Worm (Caenorhabditis elegans) whole organism, L4 larva: Measurements from ENCODE around the gene hdl-1.

Experiments used
- F44E2.7 ChIP-seq: fragments of 200-800 bp; sonication (Bioruptor generic); IDR thresholded peaks from 2 replicates; pipeline ENCODE4 v2.1.2; 2022; ENCODE audit warnings: missing genetic modification characterization, missing compliant biosample characterization
- F49E8.2 ChIP-seq: sonication (generic microtip); optimal IDR thresholded peaks from 2 replicates; lab custom pipeline; 2016; ENCODE audit warnings: missing compliant biosample characterization, mild to moderate bottlenecking, missing genetic modification characterization, borderline replicate concordance
- T20F7.1 ChIP-seq: fragments of 200-800 bp; sonication (Bioruptor generic); optimal IDR thresholded peaks from 2 replicates; lab custom pipeline; 2018; ENCODE audit warnings: mild to moderate bottlenecking, missing genetic modification characterization, missing compliant biosample characterization
- T26A8.4 ChIP-seq: fragments of 200-800 bp; sonication (Bioruptor generic); IDR thresholded peaks from 2 replicates; pipeline ENCODE4 v1.3.6; 2022; ENCODE audit warnings: missing genetic modification characterization, missing compliant biosample characterization
- Y105C5A.15 ChIP-seq: fragments of 200-800 bp; sonication (Bioruptor generic); IDR thresholded peaks from 2 replicates; pipeline ENCODE4 v1.3.6; 2022; ENCODE audit warnings: missing genetic modification characterization, missing compliant biosample characterization
- Y48G9A.11 ChIP-seq: fragments of 200-800 bp; sonication (Bioruptor generic); IDR thresholded peaks from 2 replicates; pipeline ENCODE4 v1.3.6; 2022; ENCODE audit warnings: missing genetic modification reagents, missing genetic modification characterization, missing compliant biosample characterization
- Y75B8A.6 ChIP-seq: fragments of 200-800 bp; sonication (Bioruptor generic); IDR thresholded peaks from 2 replicates; pipeline ENCODE4 v1.3.6; 2022; ENCODE audit warnings: missing genetic modification reagents, missing genetic modification characterization, missing compliant biosample characterization
- ZK337.2 ChIP-seq: fragments of 200-800 bp; sonication (Bioruptor generic); IDR thresholded peaks from 2 replicates; pipeline ENCODE4 v1.3.6; 2022; ENCODE audit warnings: missing genetic modification reagents, missing genetic modification characterization, missing compliant biosample characterization
- ZK546.5 ChIP-seq, 2 experiments: sonication (generic microtip); optimal IDR thresholded peaks; 2 replicates each; lab custom pipeline; 2017; ENCODE audit warnings: missing biosample characterization in 2 of 2, missing genetic modification characterization in 2 of 2
- aly-2 ChIP-seq: sonication (generic microtip); optimal IDR thresholded peaks from 2 replicates; lab custom pipeline; 2018; ENCODE audit warnings: missing biosample characterization, missing genetic modification characterization
- ama-1 ChIP-seq: fragments of 150-350 bp; optimal IDR thresholded peaks from 2 replicates; lab custom pipeline; 2014; ENCODE audit warnings: inconsistent platforms, mixed read lengths
- arid-1 ChIP-seq: fragments of 200-800 bp; sonication (Bioruptor generic); conservative IDR thresholded peaks from 2 replicates; pipeline ENCODE4 v1.3.6; 2022; ENCODE audit warnings: missing genetic modification reagents, missing genetic modification characterization, missing compliant biosample characterization
- ceh-20 ChIP-seq: fragments of 200-800 bp; sonication (Bioruptor generic); IDR thresholded peaks from 2 replicates; pipeline ENCODE4 v1.3.6; 2022; ENCODE audit warnings: missing genetic modification reagents, missing genetic modification characterization, missing compliant biosample characterization
- ceh-32 ChIP-seq: sonication (generic microtip); optimal IDR thresholded peaks from 2 replicates; lab custom pipeline; 2016; ENCODE audit warnings: mild to moderate bottlenecking, missing genetic modification characterization, missing compliant biosample characterization; ENCODE audit not compliant: poor library complexity
- ceh-44 ChIP-seq: fragments of 200-800 bp; sonication (Bioruptor generic); IDR thresholded peaks from 2 replicates; pipeline ENCODE4 v1.3.6; 2022; ENCODE audit warnings: missing genetic modification reagents, missing genetic modification characterization, missing compliant biosample characterization
- ctbp-1 ChIP-seq: fragments of 200-800 bp; sonication (Bioruptor generic); IDR thresholded peaks from 2 replicates; pipeline ENCODE4 v1.3.6; 2022; ENCODE audit warnings: missing genetic modification reagents, missing genetic modification characterization, missing compliant biosample characterization
- daf-12 ChIP-seq: fragments of 150-350 bp; optimal IDR thresholded peaks from 2 replicates; lab custom pipeline; 2014; ENCODE audit warnings: missing biosample characterization, missing genetic modification reagents, missing genetic modification characterization
- daf-16 ChIP-seq, 3 experiments: sonication (generic microtip); optimal IDR thresholded peaks; 2 replicates each; lab custom pipeline; 2016 to 2017; ENCODE audit warnings: missing genetic modification characterization in 3 of 3, missing genetic modification reagents in 3 of 3, mild to moderate bottlenecking in 2 of 3, missing compliant biosample characterization in 2 of 3, missing biosample characterization in 1 of 3, moderate library complexity in 1 of 3
- daf-8 ChIP-seq: fragments of 200-800 bp; sonication (Bioruptor generic); IDR thresholded peaks from 2 replicates; pipeline ENCODE4 v1.3.6; 2022; ENCODE audit warnings: missing genetic modification characterization, missing compliant biosample characterization
- dmd-6 ChIP-seq: fragments of 200-800 bp; sonication (Bioruptor generic); IDR thresholded peaks from 2 replicates; pipeline ENCODE4 v1.3.6; 2022; ENCODE audit warnings: missing genetic modification reagents, missing genetic modification characterization, missing compliant biosample characterization
- dmd-9 ChIP-seq: fragments of 200-800 bp; sonication (Bioruptor generic); IDR thresholded peaks from 2 replicates; pipeline ENCODE4 v1.3.6; 2022; ENCODE audit warnings: missing genetic modification reagents, missing genetic modification characterization, missing compliant biosample characterization
- dpl-1 ChIP-seq: fragments of 150-350 bp; optimal IDR thresholded peaks from 2 replicates; lab custom pipeline; 2014; ENCODE audit warnings: missing biosample characterization, missing genetic modification reagents, missing genetic modification characterization
- dve-1 ChIP-seq: sonication (generic microtip); optimal IDR thresholded peaks from 2 replicates; lab custom pipeline; 2017; ENCODE audit warnings: antibody characterized with exemption, mild to moderate bottlenecking, missing genetic modification characterization, missing compliant biosample characterization; ENCODE audit not compliant: insufficient read depth
- fos-1 ChIP-seq: fragments of 150-350 bp; optimal IDR thresholded peaks from 2 replicates; lab custom pipeline; 2014; ENCODE audit warnings: missing biosample characterization, missing genetic modification characterization
- gei-8 ChIP-seq: fragments of 200-800 bp; sonication (Bioruptor generic); optimal IDR thresholded peaks from 2 replicates; lab custom pipeline; 2018; ENCODE audit warnings: mild to moderate bottlenecking, missing genetic modification characterization, missing compliant biosample characterization
- hif-1 ChIP-seq, 2 experiments: sonication (generic microtip); optimal IDR thresholded peaks; 2 replicates each; lab custom pipeline; 2016 to 2017; ENCODE audit warnings: missing compliant biosample characterization in 2 of 2, missing genetic modification characterization in 2 of 2, missing genetic modification reagents in 2 of 2, missing genotype in 2 of 2, mild to moderate bottlenecking in 1 of 2
- hlh-30 ChIP-seq: sonication (generic microtip); optimal IDR thresholded peaks from 2 replicates; lab custom pipeline; 2017; ENCODE audit warnings: antibody characterized with exemption, mild to moderate bottlenecking, missing genetic modification characterization, missing compliant biosample characterization; ENCODE audit not compliant: insufficient read depth
- lin-15B ChIP-seq: fragments of 150-350 bp; sonication (generic microtip); optimal IDR thresholded peaks from 3 replicates; lab custom pipeline; 2014; ENCODE audit warnings: missing biosample characterization, missing genetic modification characterization
- lin-29 ChIP-seq: fragments of 200-800 bp; sonication (Bioruptor generic); IDR thresholded peaks from 2 replicates; pipeline ENCODE4 v1.3.6; 2022; ENCODE audit warnings: missing genetic modification reagents, missing genetic modification characterization, missing compliant biosample characterization
- lin-38 ChIP-seq: fragments of 200-800 bp; sonication (Bioruptor generic); IDR thresholded peaks from 2 replicates; pipeline ENCODE4 v1.3.6; 2022; ENCODE audit warnings: missing genetic modification reagents, missing genetic modification characterization, missing compliant biosample characterization
- lsy-2 ChIP-seq, 2 experiments: fragments of 150-350 bp in 1 of 2; sonication (generic microtip) in 1 of 2; optimal IDR thresholded peaks; 2 replicates each; lab custom pipeline; 2014 to 2017; ENCODE audit warnings: missing biosample characterization in 2 of 2, missing genetic modification characterization in 2 of 2
- madf-9 ChIP-seq: fragments of 200-800 bp; sonication (Bioruptor generic); conservative IDR thresholded peaks from 2 replicates; pipeline ENCODE4 v1.3.6; 2022; ENCODE audit warnings: missing genetic modification reagents, missing genetic modification characterization, missing compliant biosample characterization
- mes-2 ChIP-seq: sonication (generic microtip); optimal IDR thresholded peaks from 2 replicates; lab custom pipeline; 2016; ENCODE audit warnings: missing genotype, mild to moderate bottlenecking, missing genetic modification characterization, missing compliant biosample characterization; ENCODE audit not compliant: poor library complexity, severe bottlenecking
- mxl-2 ChIP-seq: fragments of 200-800 bp; sonication (Bioruptor generic); conservative IDR thresholded peaks from 2 replicates; pipeline ENCODE4 v1.3.6; 2022; ENCODE audit warnings: missing genetic modification reagents, missing genetic modification characterization, missing compliant biosample characterization
- mxl-3 ChIP-seq: fragments of 200-800 bp; sonication (Bioruptor generic); optimal IDR thresholded peaks from 2 replicates; lab custom pipeline; 2018; ENCODE audit warnings: mild to moderate bottlenecking, missing genetic modification characterization, missing compliant biosample characterization
- nhr-102 ChIP-seq: sonication (generic microtip); optimal IDR thresholded peaks from 2 replicates; lab custom pipeline; 2016; ENCODE audit warnings: mild to moderate bottlenecking, missing genetic modification characterization, moderate library complexity, missing compliant biosample characterization
- nhr-48 ChIP-seq: sonication (generic microtip); optimal IDR thresholded peaks from 2 replicates; lab custom pipeline; 2016; ENCODE audit warnings: mild to moderate bottlenecking, missing genetic modification characterization, missing compliant biosample characterization
- nhr-6 ChIP-seq: fragments of 150-350 bp; optimal IDR thresholded peaks from 2 replicates; lab custom pipeline; 2014; ENCODE audit warnings: missing biosample characterization, missing genetic modification characterization
- nhr-76 ChIP-seq: fragments of 150-350 bp; optimal IDR thresholded peaks from 2 replicates; lab custom pipeline; 2014; ENCODE audit warnings: missing biosample characterization, missing genetic modification characterization
- php-3 ChIP-seq: fragments of 200-800 bp; sonication (Bioruptor generic); IDR thresholded peaks from 2 replicates; pipeline ENCODE4 v1.3.6; 2022; ENCODE audit warnings: missing genetic modification reagents, missing genetic modification characterization, missing compliant biosample characterization
- rbr-2 ChIP-seq: sonication (generic microtip); optimal IDR thresholded peaks from 2 replicates; lab custom pipeline; 2016; ENCODE audit warnings: missing genotype, missing genetic modification characterization, missing compliant biosample characterization
- set-16 ChIP-seq: fragments of 200-800 bp; sonication (Bioruptor generic); IDR thresholded peaks from 2 replicates; pipeline ENCODE4 v1.3.6; 2022; ENCODE audit warnings: missing genetic modification reagents, missing genetic modification characterization, missing compliant biosample characterization
- skn-1 ChIP-seq: fragments of 150-350 bp; optimal IDR thresholded peaks from 2 replicates; lab custom pipeline; 2014; ENCODE audit warnings: missing biosample characterization, missing genetic modification characterization
- snpc-1.2 ChIP-seq: fragments of 200-800 bp; sonication (Bioruptor generic); IDR thresholded peaks from 2 replicates; pipeline ENCODE4 v1.3.6; 2022; ENCODE audit warnings: missing genetic modification reagents, missing genetic modification characterization, missing compliant biosample characterization
- snpc-4 ChIP-seq: fragments of 150-350 bp; optimal IDR thresholded peaks from 2 replicates; lab custom pipeline; 2014; ENCODE audit warnings: missing biosample characterization, missing genetic modification characterization
- unc-39 ChIP-seq: sonication (generic microtip); optimal IDR thresholded peaks from 2 replicates; lab custom pipeline; 2017; ENCODE audit warnings: missing biosample characterization, missing genetic modification characterization
- zfp-2 ChIP-seq: sonication (generic microtip); optimal IDR thresholded peaks from 2 replicates; lab custom pipeline; 2016; ENCODE audit warnings: mild to moderate bottlenecking, missing genetic modification characterization, missing compliant biosample characterization
- zfp-3 ChIP-seq: fragments of 200-800 bp; sonication (Bioruptor generic); conservative IDR thresholded peaks from 2 replicates; pipeline ENCODE4 v1.3.6; 2022; ENCODE audit warnings: missing genetic modification reagents, missing genetic modification characterization, missing compliant biosample characterization
- zip-11 ChIP-seq: fragments of 200-800 bp; sonication (Bioruptor generic); IDR thresholded peaks from 2 replicates; pipeline ENCODE4 v1.3.6; 2022; ENCODE audit warnings: missing genetic modification characterization, missing compliant biosample characterization
- ztf-7 ChIP-seq: fragments of 150-350 bp; optimal IDR thresholded peaks from 2 replicates; lab custom pipeline; 2014; ENCODE audit warnings: missing biosample characterization, missing genetic modification characterization

The hdl-1 gene

DNA sequence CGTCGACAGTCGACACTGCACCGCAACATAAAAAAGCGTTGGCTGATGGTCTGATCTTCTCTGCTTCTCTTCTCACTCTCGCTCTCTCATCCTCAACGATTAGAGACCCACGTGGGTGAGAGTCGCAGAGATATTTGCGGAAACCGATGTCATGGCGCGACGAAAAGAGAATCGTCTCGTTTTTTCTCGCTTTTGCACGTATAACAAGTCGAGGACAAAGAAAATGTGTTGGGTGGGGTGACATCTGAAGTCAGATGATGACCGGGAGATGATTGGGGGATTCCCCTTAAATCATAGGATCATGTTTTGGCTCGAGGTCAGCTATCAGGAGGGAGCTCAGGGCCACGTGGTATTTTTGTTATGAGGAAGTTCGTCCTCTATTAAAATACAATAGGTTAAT is 6.8 kb upstream of the hdl-1 start (continued):
- TF ChIP-seq F49E8.2 (tag; lab: Kevin White, UChicago) (no peak), zfp-3 (GFP tag; lab: Robert Waterston, UW) (peak; percentile 51; the same call in 1 of the 2 replicates), rbr-2 (tag; lab: Kevin White, UChicago) (peak; percentile 59), ama-1 (no peak), nhr-6 (peak; percentile 49), ZK337.2 (GFP tag; lab: Robert Waterston, UW) (no peak), zfp-2 (peak; percentile 14), snpc-4 (tag; lab: Kevin White, UChicago) (no peak), Y48G9A.11 (GFP tag; lab: Robert Waterston, UW) (no peak), ceh-32 (tag; lab: Kevin White, UChicago) (no peak), T26A8.4 (peak; percentile 60; the same call in 1 of the 2 replicates), set-16 (GFP tag; lab: Robert Waterston, UW) (peak; percentile 80), nhr-48 (tag; lab: Kevin White, UChicago) (peak; percentile 97), Y75B8A.6 (GFP tag; lab: Robert Waterston, UW) (no peak), dmd-6 (peak; percentile 99), dmd-9 (GFP tag; lab: Robert Waterston, UW) (no peak), nhr-76 (tag; lab: Kevin White, UChicago) (peak; percentile 54), daf-8 (no peak), T20F7.1 (GFP tag; lab: Kevin White, UChicago) (peak; percentile 76), ceh-44 (no peak), daf-16 (GFP tag; optimal IDR thresholded peaks at IDR 0.05; lab: Kevin White, UChicago) (no peak), daf-16 (tag; optimal IDR thresholded peaks at IDR 0.05; lab: Kevin White, UChicago) (peak; percentile 71), ZK546.5 (tag; optimal IDR thresholded peaks at IDR 0.05; lab: Kevin White, UChicago) (no peak), lin-38 (GFP tag; lab: Robert Waterston, UW) (peak; percentile 40), zip-11 (no peak), mxl-2 (GFP tag; lab: Robert Waterston, UW) (peak; percentile 90), nhr-102 (tag; lab: Kevin White, UChicago) (peak; percentile 80), daf-12 (tag; lab: Kevin White, UChicago) (no peak), arid-1 (GFP tag; lab: Robert Waterston, UW) (0 out of 2 replicates have a peak, but pooled peaks have one; percentile 24), madf-9 (GFP tag; lab: Robert Waterston, UW) (peak; percentile 45; the same call in 1 of the 2 replicates), skn-1 (tag; lab: Kevin White, UChicago) (no peak), fos-1 (tag; lab: Kevin White, UChicago) (no peak), ctbp-1 (GFP tag; lab: Robert Waterston, UW) (peak; percentile 61), lin-15B (no peak), mxl-3 (GFP tag; lab: Kevin White, UChicago) (peak; percentile 99), lsy-2 (tag; optimal IDR thresholded peaks at IDR 0.05; lab: Kevin White, UChicago) (peak in 1 of 2 experiments; percentile 74), dve-1 (tag; lab: Kevin White, UChicago) (peak; percentile 94), aly-2 (tag; lab: Kevin White, UChicago) (no peak), Y105C5A.15 (GFP tag; lab: Robert Waterston, UW) (no peak), ceh-20 (peak; percentile 91), mes-2 (tag; lab: Kevin White, UChicago) (peak; percentile 62), hif-1 (tag; optimal IDR thresholded peaks at IDR 0.05; lab: Kevin White, UChicago) (peak; percentile 90 to 99), lin-29 (GFP tag; lab: Robert Waterston, UW) (0 out of 2 replicates have a peak, but pooled peaks have one; percentile 59), F44E2.7 (GFP tag; lab: Robert Waterston, UW) (no peak), snpc-1.2 (no peak), hlh-30 (tag; lab: Kevin White, UChicago) (peak; percentile 98), dpl-1 (peak; percentile 42), ztf-7 (tag; lab: Kevin White, UChicago) (peak; percentile 46), unc-39 (tag; lab: Kevin White, UChicago) (no peak), gei-8 (GFP tag; lab: Kevin White, UChicago) (peak; percentile 93), php-3 (peak; percentile 65)
